Worm (Caenorhabditis elegans): ENCODE results near the gene ZK742.7.

Gene ZK742.7

DNA sequence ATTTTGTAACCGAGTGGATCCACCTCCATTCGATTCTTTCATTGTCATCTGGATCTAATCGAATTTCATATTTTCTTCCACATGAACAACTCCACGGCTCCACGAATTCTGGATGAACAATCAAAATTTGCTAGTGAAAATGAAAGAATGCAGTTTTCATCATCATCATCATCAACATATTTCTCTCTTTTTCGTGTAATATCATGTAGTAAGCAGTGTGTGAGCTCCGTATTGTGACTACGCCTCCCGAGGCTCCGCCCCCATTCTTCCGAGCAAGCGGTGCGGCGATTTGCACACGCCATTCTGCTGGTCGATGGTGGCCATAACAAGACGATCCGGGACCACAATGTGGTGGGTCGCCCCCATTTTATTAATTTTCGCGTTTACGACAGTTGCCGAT lies at the start of gene ZK742.7:
Gene ZK742.7, plus strand, starts transcription at position 301 of the 400 bp plus-strand sequence.
- TF ChIP-seq elt-2 (tag; optimal IDR thresholded peaks at IDR 0.05) = no peak
- no peak for TF ChIP-seq lin-15B (tag; optimal IDR thresholded peaks at IDR 0.05)
- no peak for TF ChIP-seq skn-1 (tag; optimal IDR thresholded peaks at IDR 0.05)
- TF ChIP-seq mab-9 (GFP tag; IDR thresholded peaks at IDR 0.05) = no peak
- TF ChIP-seq C16A3.4 (tag; optimal IDR thresholded peaks at IDR 0.05) = no peak
- no peak for TF ChIP-seq nhr-47 (tag; optimal IDR thresholded peaks at IDR 0.05)
- TF ChIP-seq nhr-12 (tag; optimal IDR thresholded peaks at IDR 0.05) = no peak
- TF ChIP-seq ztf-11 (tag; optimal IDR thresholded peaks at IDR 0.05) = no peak

- TF ChIP-seq ztf-11 (tag; optimal IDR thresholded peaks at IDR 0.05) (no peak), ceh-63 (GFP tag; optimal IDR thresholded peaks at IDR 0.05) (no peak), fkh-4 (tag; optimal IDR thresholded peaks at IDR 0.05; ENCODE audit: borderline replicate concordance) (no peak), efl-3 (GFP tag; optimal IDR thresholded peaks at IDR 0.05) (no peak), unc-30 (tag; optimal IDR thresholded peaks at IDR 0.05) (no peak), lin-14 (GFP tag; optimal IDR thresholded peaks at IDR 0.05) (no peak), nhr-12 (tag; optimal IDR thresholded peaks at IDR 0.05) (no peak), hpl-2 (GFP tag; optimal IDR thresholded peaks at IDR 0.05) (no peak), nhr-77 (tag; optimal IDR thresholded peaks at IDR 0.05) (no peak), vab-15 (tag; optimal IDR thresholded peaks at IDR 0.05) (no peak), fkh-8 (tag; optimal IDR thresholded peaks at IDR 0.05) (no peak)
Measured at ce11 chrV:7749708-7750107, 48.5 kb upstream of the ZK742.7 start.

DNA sequence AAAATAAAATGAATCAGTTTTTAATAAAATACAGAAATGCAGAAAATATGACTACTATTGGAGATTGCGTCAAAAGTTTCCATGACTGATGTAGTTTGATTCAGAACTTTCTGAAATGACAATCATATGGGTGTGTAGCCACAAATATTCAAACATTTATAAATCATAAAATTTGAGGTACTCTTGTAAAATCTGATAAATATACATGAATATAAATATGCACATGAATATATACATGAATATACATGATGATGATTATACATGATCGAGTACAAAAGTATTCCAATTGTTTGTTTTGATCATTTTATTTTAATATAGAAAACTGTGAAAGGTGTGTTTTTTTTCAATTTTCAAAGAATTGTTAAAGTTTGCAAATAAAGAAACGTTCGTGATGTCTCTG lies 43.6 kb upstream of the ZK742.7 start, which contains the start of gene T05B11.4:
Gene T05B11.4, minus strand, starts transcription at position 101 of the 400 bp plus-strand sequence.
- TF ChIP-seq aha-1 (tag; optimal IDR thresholded peaks at IDR 0.05) = no peak
- TF ChIP-seq ama-1 (optimal IDR thresholded peaks at IDR 0.05) = no peak
- no peak for TF ChIP-seq grh-1 (GFP tag; IDR thresholded peaks at IDR 0.05)
- TF ChIP-seq lin-13 (GFP tag; optimal IDR thresholded peaks at IDR 0.05) = no peak
- no peak for TF ChIP-seq ztf-11 (tag; optimal IDR thresholded peaks at IDR 0.05)

ce11 chrV:7755991-7756390 lies 42.2 kb upstream of the ZK742.7 start:
- no peak for TF ChIP-seq ztf-11 (tag; optimal IDR thresholded peaks at IDR 0.05)
- peak; percentile 38 for TF ChIP-seq elt-2 (tag; optimal IDR thresholded peaks at IDR 0.05)

DNA sequence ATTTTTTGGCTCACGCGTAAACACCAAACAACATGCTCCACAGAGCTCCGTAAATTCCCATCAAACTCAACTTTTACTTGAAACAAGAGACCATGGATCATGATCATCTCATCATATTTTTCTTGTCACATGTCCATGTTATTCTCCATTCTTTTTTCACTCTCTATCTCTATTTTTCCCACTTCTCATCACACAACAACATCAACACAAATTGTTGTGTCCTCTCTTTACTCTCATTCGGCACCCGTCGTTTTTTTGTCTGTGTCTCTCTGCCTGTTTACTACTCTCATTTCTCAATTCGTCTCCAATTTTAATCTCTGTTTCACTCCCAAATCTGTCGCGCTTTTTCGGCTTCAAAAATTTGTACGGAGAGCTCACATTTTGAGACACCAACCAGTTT lies 38.9 kb upstream of the ZK742.7 start:
- no peak for TF ChIP-seq ztf-4 (tag; optimal IDR thresholded peaks at IDR 0.05)
- peak; percentile 46 for TF ChIP-seq nhr-47 (tag; optimal IDR thresholded peaks at IDR 0.05)
- TF ChIP-seq dsc-1 (tag; optimal IDR thresholded peaks at IDR 0.05) = no peak
- peak; percentile 31 to 59 (median 53) for TF ChIP-seq dpl-1 (GFP tag; optimal IDR thresholded peaks at IDR 0.05)
- TF ChIP-seq tbx-2 (tag; optimal IDR thresholded peaks at IDR 0.05) = peak; percentile 56
- TF ChIP-seq irx-1 (tag; optimal IDR thresholded peaks at IDR 0.05) = peak; percentile 53
- no peak for TF ChIP-seq Y116A8C.19 (tag; optimal IDR thresholded peaks at IDR 0.05; ENCODE audit: borderline replicate concordance)
- peak; percentile 61 for TF ChIP-seq rnt-1 (tag; optimal IDR thresholded peaks at IDR 0.05)
- no peak for TF ChIP-seq skn-1 (tag; optimal IDR thresholded peaks at IDR 0.05)
- no peak for TF ChIP-seq hlh-4 (tag; optimal IDR thresholded peaks at IDR 0.05)
- peak; percentile 19; the same call in 1 of the 2 replicates for TF ChIP-seq isw-1 (GFP tag; IDR thresholded peaks at IDR 0.05)
- TF ChIP-seq mdl-1 (tag; optimal IDR thresholded peaks at IDR 0.05) = peak in 1 of 2 experiments; percentile 73
- peak; percentile 56 for TF ChIP-seq lir-3 (tag; optimal IDR thresholded peaks at IDR 0.05; ENCODE audit: poor library complexity)
- TF ChIP-seq lin-15B (tag; optimal IDR thresholded peaks at IDR 0.05) = no peak
- peak; percentile 49; the same call in 1 of the 2 replicates for TF ChIP-seq ceh-88 (GFP tag; IDR thresholded peaks at IDR 0.05)
- peak; percentile 45 for TF ChIP-seq lin-13 (GFP tag; optimal IDR thresholded peaks at IDR 0.05)
- TF ChIP-seq C34B4.2 (tag; optimal IDR thresholded peaks at IDR 0.05) = no peak
- TF ChIP-seq lin-14 (GFP tag; optimal IDR thresholded peaks at IDR 0.05) = peak; percentile 97
- TF ChIP-seq zip-4 (GFP tag; optimal IDR thresholded peaks at IDR 0.05) = no peak
- no peak for TF ChIP-seq lin-39 (tag; optimal IDR thresholded peaks at IDR 0.05)
- peak; percentile 72 for TF ChIP-seq mep-1 (tag; optimal IDR thresholded peaks at IDR 0.05)
- no peak for TF ChIP-seq sup-37 (GFP tag; optimal IDR thresholded peaks at IDR 0.05)
- no peak for TF ChIP-seq efl-3 (GFP tag; optimal IDR thresholded peaks at IDR 0.05)
- peak in 1 of 3 experiments; percentile 57 for TF ChIP-seq ceh-82 (tag; optimal IDR thresholded peaks at IDR 0.05)
- no peak for TF ChIP-seq aha-1 (tag; optimal IDR thresholded peaks at IDR 0.05)
- TF ChIP-seq swsn-7 (tag; optimal IDR thresholded peaks at IDR 0.05) = peak; percentile 39
- TF ChIP-seq egl-13 (tag; optimal IDR thresholded peaks at IDR 0.05) = peak; percentile 18
- peak; percentile 50 to 72 for TF ChIP-seq lin-35 (GFP tag; optimal IDR thresholded peaks at IDR 0.05)
- TF ChIP-seq nhr-12 (tag; optimal IDR thresholded peaks at IDR 0.05) = no peak
- no peak for TF ChIP-seq jun-1 (tag; optimal IDR thresholded peaks at IDR 0.05)

Measured in whole organism, L1 larva.